Worm (Caenorhabditis elegans): ENCODE results near the gene idpb-3.

The idpb-3 gene

DNA sequence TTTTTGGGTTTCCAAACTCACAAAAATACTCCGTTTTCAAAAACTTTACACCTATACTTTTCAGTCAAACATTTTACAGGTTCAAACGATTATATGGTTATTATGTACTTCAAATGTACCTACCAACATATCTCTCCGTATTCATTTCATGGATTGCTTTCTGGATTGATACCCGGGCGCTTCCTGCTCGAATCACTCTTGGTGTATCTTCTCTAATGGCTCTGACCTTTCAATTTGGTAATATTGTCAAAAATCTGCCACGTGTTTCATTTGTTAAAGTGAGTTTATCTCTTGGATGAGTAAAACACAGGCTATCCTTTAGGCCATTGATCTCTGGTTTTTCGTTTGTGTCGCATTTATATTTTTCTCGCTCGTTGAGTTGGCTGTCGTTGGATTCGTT is 30.2 kb upstream of the idpb-3 start:
- TF ChIP-seq athp-1 (tag; optimal IDR thresholded peaks at IDR 0.05) = no peak
- no peak for TF ChIP-seq die-1 (tag; optimal IDR thresholded peaks at IDR 0.05)
- no peak for TF ChIP-seq ceh-91 (GFP tag; IDR thresholded peaks at IDR 0.05)
- TF ChIP-seq aptf-3 (GFP tag; IDR thresholded peaks at IDR 0.05) = no peak
- TF ChIP-seq mcd-1 (GFP tag; IDR thresholded peaks at IDR 0.05) = no peak
- TF ChIP-seq somi-1 (GFP tag; optimal IDR thresholded peaks at IDR 0.05) = no peak
- no peak for TF ChIP-seq let-607 (tag; optimal IDR thresholded peaks at IDR 0.05)
- TF ChIP-seq rpc-1 (optimal IDR thresholded peaks at IDR 0.05) = no peak
- no peak for TF ChIP-seq rpc-1 (tag; optimal IDR thresholded peaks at IDR 0.05)
- no peak for TF ChIP-seq hlh-26 (GFP tag; conservative IDR thresholded peaks at IDR 0.05)
- no peak for TF ChIP-seq nfya-1 (tag; optimal IDR thresholded peaks at IDR 0.05; ENCODE audit: borderline replicate concordance, insufficient read depth)
- no peak for TF ChIP-seq atf-7 (tag; optimal IDR thresholded peaks at IDR 0.05)
- TF ChIP-seq F33H1.4 (GFP tag; IDR thresholded peaks at IDR 0.05) = no peak
- TF ChIP-seq sptf-2 (GFP tag; optimal IDR thresholded peaks at IDR 0.05) = no peak
- no peak for TF ChIP-seq T26A5.8 (tag; optimal IDR thresholded peaks at IDR 0.05)
- TF ChIP-seq ceh-58 (GFP tag; IDR thresholded peaks at IDR 0.05) = no peak
- no peak for TF ChIP-seq C17E4.6 (GFP tag; IDR thresholded peaks at IDR 0.05)
- no peak for TF ChIP-seq ceh-40 (GFP tag; IDR thresholded peaks at IDR 0.05)

DNA sequence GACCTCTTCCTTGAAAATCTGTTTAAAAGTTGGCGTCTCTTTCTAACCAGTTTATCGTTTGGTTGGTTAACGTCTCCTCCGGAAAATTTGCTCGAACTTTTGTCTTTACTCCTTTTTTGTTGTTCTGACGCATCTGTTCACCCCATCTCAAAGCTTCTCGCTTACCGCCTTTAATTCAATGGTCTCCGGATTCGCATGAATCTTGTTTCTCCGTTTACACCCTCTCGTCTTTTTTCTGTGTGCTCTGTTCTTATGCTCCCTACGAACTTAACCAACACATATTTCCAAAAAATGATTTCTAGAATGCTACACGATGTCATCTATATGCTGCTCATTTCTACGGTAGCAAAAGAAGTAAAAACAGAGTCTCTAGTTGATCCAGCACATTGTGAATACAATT is 28.5 kb upstream of the idpb-3 start, which contains the start of gene lgc-56:
TSS of gene lgc-56 (plus strand) at position 301 of the 400 bp plus-strand sequence.
- no peak for TF ChIP-seq egl-18 (GFP tag; IDR thresholded peaks at IDR 0.05)
- TF ChIP-seq hlh-26 (GFP tag; conservative IDR thresholded peaks at IDR 0.05) = no peak
- no peak for TF ChIP-seq ceh-58 (GFP tag; IDR thresholded peaks at IDR 0.05)
- no peak for TF ChIP-seq F55B11.4 (tag; optimal IDR thresholded peaks at IDR 0.05; ENCODE audit: borderline replicate concordance, insufficient read depth)
- no peak for TF ChIP-seq dpl-1 (GFP tag; optimal IDR thresholded peaks at IDR 0.05)
- TF ChIP-seq aptf-3 (GFP tag; IDR thresholded peaks at IDR 0.05) = no peak
- TF ChIP-seq nhr-120 (GFP tag; IDR thresholded peaks at IDR 0.05) = no peak
- TF ChIP-seq him-1 (tag; optimal IDR thresholded peaks at IDR 0.05) = no peak
- no peak for TF ChIP-seq ama-1 (optimal IDR thresholded peaks at IDR 0.05)
- no peak for TF ChIP-seq ama-1 (GFP tag; optimal IDR thresholded peaks at IDR 0.05)
- no peak for TF ChIP-seq ceh-27 (GFP tag; optimal IDR thresholded peaks at IDR 0.05)
- no peak for TF ChIP-seq F57A8.1 (GFP tag; optimal IDR thresholded peaks at IDR 0.05)
- no peak for TF ChIP-seq aptf-2 (GFP tag; conservative IDR thresholded peaks at IDR 0.05)
- TF ChIP-seq snpc-1.1 (tag; optimal IDR thresholded peaks at IDR 0.05; ENCODE audit: insufficient read depth) = no peak
- TF ChIP-seq fkh-3 (tag; optimal IDR thresholded peaks at IDR 0.05) = no peak

DNA sequence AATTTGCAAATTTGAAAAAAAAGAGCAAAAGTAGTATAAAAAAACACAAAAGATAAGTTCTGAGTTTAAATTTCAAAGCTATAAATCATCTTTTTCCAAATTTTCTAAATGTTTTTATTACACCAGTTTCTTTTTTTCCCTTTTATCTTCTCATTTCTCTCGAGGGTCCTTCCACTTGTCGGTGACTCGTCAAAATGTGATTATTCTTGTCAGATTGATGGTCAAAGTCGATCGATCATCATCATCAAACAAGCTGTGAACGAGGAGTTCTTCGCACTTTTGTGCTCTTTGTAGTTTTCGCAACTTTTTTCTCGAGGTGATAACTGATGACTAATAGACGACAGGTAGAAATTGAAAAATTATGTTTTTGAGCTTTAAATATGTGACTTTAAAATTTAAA is 19.0 kb upstream of the idpb-3 start:
- TF ChIP-seq madf-3 (GFP tag; IDR thresholded peaks at IDR 0.05) (no peak), hmg-1.2 (GFP tag; IDR thresholded peaks at IDR 0.05) (no peak), snpc-1.3 (tag; optimal IDR thresholded peaks at IDR 0.05; ENCODE audit: insufficient read depth) (no peak), ama-1 (optimal IDR thresholded peaks at IDR 0.05) (no peak), ama-1 (GFP tag; optimal IDR thresholded peaks at IDR 0.05) (no peak), nfya-2 (GFP tag; IDR thresholded peaks at IDR 0.05) (no peak), F55B11.4 (tag; optimal IDR thresholded peaks at IDR 0.05; ENCODE audit: borderline replicate concordance, insufficient read depth) (no peak), hmg-20 (GFP tag; IDR thresholded peaks at IDR 0.05) (no peak), mel-28 (tag; optimal IDR thresholded peaks at IDR 0.05; ENCODE audit: borderline replicate concordance) (no peak), lin-26 (GFP tag; IDR thresholded peaks at IDR 0.05) (no peak), ceh-40 (GFP tag; IDR thresholded peaks at IDR 0.05) (no peak), somi-1 (GFP tag; optimal IDR thresholded peaks at IDR 0.05) (no peak)
